Fruit fly (Drosophila melanogaster) whole organism: ENCODE results near the gene CG33771.
"Not testable (repeated sequence)": the region's sequence is repeated elsewhere in the genome, so short reads cannot be mapped to it uniquely, and the experiment has no call there.

ENCODE experiments used
- psq ChIP-seq: fragments of >200 bp; optimal IDR thresholded peaks from 2 replicates; lab custom pipeline; 2017
- usp ChIP-seq: fragments of >200 bp; optimal IDR thresholded peaks from 2 replicates; lab custom pipeline; 2017; ENCODE audit warnings: missing biosample characterization, missing genetic modification characterization, mixed read lengths

DNA sequence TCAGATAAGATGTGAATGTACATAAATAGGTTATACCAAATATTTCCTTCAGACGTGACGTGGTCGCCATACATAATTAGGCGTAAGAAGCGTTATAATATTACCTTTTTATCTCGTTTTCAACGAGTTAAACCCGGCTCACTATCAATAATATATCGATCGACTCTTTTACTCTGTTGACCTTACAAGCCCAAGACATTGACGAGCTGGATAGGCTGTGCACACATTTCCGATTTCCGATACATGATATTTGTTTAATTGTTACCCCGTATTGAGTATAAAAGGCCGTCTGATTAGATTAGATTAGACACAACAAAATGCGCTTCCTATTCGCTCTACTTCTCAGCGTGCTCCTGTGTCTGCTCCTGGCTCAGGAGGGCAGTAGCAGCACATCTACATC lies 47.7 kb downstream of the CG33771 start, which contains the start of gene CG32453:
- not testable (repeated sequence) for TF ChIP-seq usp (GFP tag; lab: Kevin White, UChicago); psq
